Fruit fly (Drosophila melanogaster) whole organism, prepupa: ENCODE results near the gene CG13623.

Source experiments
- CG16779 ChIP-seq: fragments of 200-800 bp; sonication (Bioruptor generic); optimal IDR thresholded peaks from 3 replicates; lab custom pipeline; 2017; ENCODE audit warnings: missing biosample characterization, mild to moderate bottlenecking, missing genetic modification characterization
- CG3032 ChIP-seq: fragments of 200-800 bp; optimal IDR thresholded peaks from 2 replicates; lab custom pipeline; 2019; ENCODE audit warnings: missing biosample characterization, mild to moderate bottlenecking, missing genetic modification characterization, moderate library complexity
- CG32006 ChIP-seq: fragments of 200-800 bp; sonication (Bioruptor generic); optimal IDR thresholded peaks from 3 replicates; lab custom pipeline; 2017; ENCODE audit warnings: missing biosample characterization, mild to moderate bottlenecking, missing genetic modification characterization
- CG6276 ChIP-seq: fragments of 200-800 bp; sonication (Bioruptor generic); optimal IDR thresholded peaks from 2 replicates; lab custom pipeline; 2017; ENCODE audit warnings: missing biosample characterization, mild to moderate bottlenecking, missing genetic modification characterization
- CG6854 ChIP-seq: fragments of 200-800 bp; sonication (Bioruptor generic); optimal IDR thresholded peaks from 2 replicates; lab custom pipeline; 2017; ENCODE audit warnings: missing biosample characterization, mild to moderate bottlenecking, missing genetic modification characterization
- CG8119 ChIP-seq: fragments of 200-800 bp; sonication (Bioruptor generic); IDR thresholded peaks from 3 replicates; pipeline ENCODE4 v1.3.6; 2022; ENCODE audit warnings: missing biosample characterization, missing genetic modification characterization
- CG8632 ChIP-seq: fragments of 200-800 bp; sonication (Bioruptor generic); optimal IDR thresholded peaks from 3 replicates; lab custom pipeline; 2016; ENCODE audit warnings: missing biosample characterization, missing genetic modification characterization
- Sox102F ChIP-seq: fragments of 200-800 bp; sonication (Bioruptor generic); optimal IDR thresholded peaks from 2 replicates; lab custom pipeline; 2016; ENCODE audit warnings: missing biosample characterization, mild to moderate bottlenecking, missing genetic modification characterization
- acj6 ChIP-seq: fragments of 200-800 bp; sonication (Bioruptor generic); optimal IDR thresholded peaks from 3 replicates; lab custom pipeline; 2016; ENCODE audit warnings: missing biosample characterization, missing genetic modification characterization
- dac ChIP-seq: fragments of 200-800 bp; sonication (Bioruptor generic); optimal IDR thresholded peaks from 2 replicates; lab custom pipeline; 2017; ENCODE audit warnings: missing biosample characterization, mild to moderate bottlenecking, missing genetic modification characterization
- lz ChIP-seq: fragments of 200-800 bp; sonication (Bioruptor generic); optimal IDR thresholded peaks from 3 replicates; lab custom pipeline; 2016; ENCODE audit warnings: missing biosample characterization, missing genetic modification characterization

- TF ChIP-seq Sox102F (GFP tag; lab: Kevin White, UChicago) (no peak), lz (GFP tag; lab: Kevin White, UChicago) (no peak), CG16779 (tag; lab: Kevin White, UChicago) (no peak), CG6276 (GFP tag; lab: Kevin White, UChicago) (no peak), acj6 (no peak), CG6854 (GFP tag; lab: Kevin White, UChicago) (no peak), CG3032 (tag; lab: Kevin White, UChicago) (no peak), dac (GFP tag; lab: Kevin White, UChicago) (no peak), CG32006 (GFP tag; lab: Kevin White, UChicago) (no peak), CG8632 (GFP tag; lab: Kevin White, UChicago) (no peak), CG8119 (no peak)
These were observed 38.0 kb upstream of the CG13623 start for dm6 chr3R:24568251-24568932.
